Worm (Caenorhabditis elegans) whole organism, mixed stage, embryonic: ENCODE data around the gene ttr-35.

Experiments
- M03D4.4 ChIP-seq: sonication (generic microtip); optimal IDR thresholded peaks from 2 replicates; lab custom pipeline; 2017; ENCODE audit warnings: mild to moderate bottlenecking, missing genetic modification characterization, missing compliant biosample characterization
- bed-3 ChIP-seq: fragments of 200-800 bp; sonication (Bioruptor generic); optimal IDR thresholded peaks from 3 replicates; lab custom pipeline; 2018; ENCODE audit warnings: mild to moderate bottlenecking, missing genetic modification characterization, moderate library complexity, missing compliant biosample characterization
- blmp-1 ChIP-seq: fragments of 150-350 bp; optimal IDR thresholded peaks from 2 replicates; lab custom pipeline; 2014; ENCODE audit warnings: missing biosample characterization, missing genetic modification characterization
- ceh-39 ChIP-seq: fragments of 150-350 bp; optimal IDR thresholded peaks from 2 replicates; lab custom pipeline; 2014; ENCODE audit warnings: missing biosample characterization, missing genetic modification characterization
- ceh-43 ChIP-seq: fragments of 200-800 bp; sonication (Bioruptor generic); optimal IDR thresholded peaks from 2 replicates; lab custom pipeline; 2018; ENCODE audit warnings: mild to moderate bottlenecking, missing genetic modification characterization, moderate library complexity, missing compliant biosample characterization
- ceh-83 ChIP-seq: fragments of 200-800 bp; sonication (Bioruptor generic); optimal IDR thresholded peaks from 2 replicates; lab custom pipeline; 2018; ENCODE audit warnings: mild to moderate bottlenecking, missing genetic modification characterization, missing compliant biosample characterization
- cnd-1 ChIP-seq: fragments of 200-800 bp; sonication (Bioruptor generic); optimal IDR thresholded peaks from 2 replicates; lab custom pipeline; 2018; ENCODE audit warnings: mild to moderate bottlenecking, missing genetic modification characterization, missing compliant biosample characterization
- drap-1 ChIP-seq: fragments of 200-800 bp; sonication (Bioruptor generic); optimal IDR thresholded peaks from 3 replicates; lab custom pipeline; 2018; ENCODE audit warnings: mild to moderate bottlenecking, missing genetic modification characterization, missing compliant biosample characterization
- elt-1 ChIP-seq: sonication (generic microtip); optimal IDR thresholded peaks from 2 replicates; lab custom pipeline; 2017; ENCODE audit warnings: missing genetic modification characterization, mild to moderate bottlenecking, missing compliant biosample characterization, antibody characterized with exemption, moderate library complexity, borderline replicate concordance; ENCODE audit not compliant: insufficient read depth
- elt-3 ChIP-seq: fragments of 150-350 bp; optimal IDR thresholded peaks from 2 replicates; lab custom pipeline; 2014; ENCODE audit warnings: missing biosample characterization, missing genetic modification characterization
- flh-1 ChIP-seq: fragments of 200-800 bp; sonication (Bioruptor generic); optimal IDR thresholded peaks from 2 replicates; lab custom pipeline; 2018; ENCODE audit warnings: mild to moderate bottlenecking, missing genetic modification characterization, moderate library complexity, missing compliant biosample characterization
- ham-2 ChIP-seq: fragments of 200-800 bp; sonication (Bioruptor generic); optimal IDR thresholded peaks from 2 replicates; lab custom pipeline; 2018; ENCODE audit warnings: mild to moderate bottlenecking, missing genetic modification characterization, missing compliant biosample characterization
- hlh-1 ChIP-seq: fragments of 150-350 bp; optimal IDR thresholded peaks from 2 replicates; lab custom pipeline; 2014; ENCODE audit warnings: missing biosample characterization, missing genetic modification reagents, missing genetic modification characterization
- lin-13 ChIP-seq: fragments of 150-350 bp; optimal IDR thresholded peaks from 2 replicates; lab custom pipeline; 2014; ENCODE audit warnings: missing biosample characterization, missing genetic modification characterization
- lin-32 ChIP-seq: fragments of 200-800 bp; sonication (Bioruptor generic); optimal IDR thresholded peaks from 2 replicates; lab custom pipeline; 2018; ENCODE audit warnings: mild to moderate bottlenecking, missing genetic modification characterization, missing compliant biosample characterization
- lsy-2 ChIP-seq: fragments of 150-350 bp; optimal IDR thresholded peaks from 2 replicates; lab custom pipeline; 2014; ENCODE audit warnings: missing biosample characterization, missing genetic modification characterization
- mab-5 ChIP-seq: fragments of 150-350 bp; optimal IDR thresholded peaks from 2 replicates; lab custom pipeline; 2014; ENCODE audit warnings: missing biosample characterization, missing genetic modification characterization
- mep-1 ChIP-seq: fragments of 150-350 bp; optimal IDR thresholded peaks from 2 replicates; lab custom pipeline; 2017; ENCODE audit warnings: missing biosample characterization, missing genetic modification reagents, missing genetic modification characterization, inconsistent platforms
- mls-2 ChIP-seq: sonication (generic microtip); optimal IDR thresholded peaks from 2 replicates; lab custom pipeline; 2016; ENCODE audit warnings: mild to moderate bottlenecking, missing genetic modification characterization, moderate library complexity, missing compliant biosample characterization
- nhr-12 ChIP-seq: fragments of 150-350 bp; optimal IDR thresholded peaks from 2 replicates; lab custom pipeline; 2014; ENCODE audit warnings: missing biosample characterization, missing genetic modification characterization
- nhr-2 ChIP-seq: fragments of 150-350 bp; optimal IDR thresholded peaks from 2 replicates; lab custom pipeline; 2014; ENCODE audit warnings: missing biosample characterization, missing genetic modification characterization
- nhr-28 ChIP-seq: fragments of 150-350 bp; optimal IDR thresholded peaks from 2 replicates; lab custom pipeline; 2014; ENCODE audit warnings: missing biosample characterization, missing genetic modification characterization
- nhr-76 ChIP-seq: sonication (generic microtip); optimal IDR thresholded peaks from 2 replicates; lab custom pipeline; 2017; ENCODE audit warnings: missing biosample characterization, missing genetic modification characterization
- pha-4 ChIP-seq: fragments of 150-350 bp; optimal IDR thresholded peaks from 2 replicates; lab custom pipeline; 2018; ENCODE audit warnings: missing biosample characterization, missing genetic modification reagents, missing genetic modification characterization
- sem-2 ChIP-seq: fragments of 200-800 bp; sonication (Bioruptor generic); optimal IDR thresholded peaks from 2 replicates; lab custom pipeline; 2018; ENCODE audit warnings: mild to moderate bottlenecking, missing genetic modification characterization, missing compliant biosample characterization
- snpc-4 ChIP-seq: fragments of 150-350 bp; optimal IDR thresholded peaks from 2 replicates; lab custom pipeline; 2014; ENCODE audit warnings: missing biosample characterization, missing genetic modification characterization
- sptf-1 ChIP-seq: sonication (generic microtip); optimal IDR thresholded peaks from 2 replicates; lab custom pipeline; 2017; ENCODE audit warnings: mild to moderate bottlenecking, missing genetic modification characterization, moderate library complexity, missing compliant biosample characterization
- tbx-8 ChIP-seq: fragments of 200-800 bp; sonication (Bioruptor generic); optimal IDR thresholded peaks from 2 replicates; lab custom pipeline; 2018; ENCODE audit warnings: mild to moderate bottlenecking, missing genetic modification characterization, moderate library complexity, missing compliant biosample characterization
- unc-39 ChIP-seq: fragments of 150-350 bp; optimal IDR thresholded peaks from 2 replicates; lab custom pipeline; 2014; ENCODE audit warnings: missing biosample characterization, missing genetic modification characterization
- ztf-11 ChIP-seq: fragments of 150-350 bp; optimal IDR thresholded peaks from 2 replicates; lab custom pipeline; 2014; ENCODE audit warnings: missing biosample characterization, missing genetic modification characterization

ttr-35 gene

ce11 chrX:6514466-6514865 is 2.4 kb downstream of the ttr-35 start:
- TF ChIP-seq elt-3 (peak; percentile 65), lsy-2 (tag; lab: Kevin White, UChicago) (no peak), mab-5 (tag; lab: Kevin White, UChicago) (no peak), unc-39 (tag; lab: Kevin White, UChicago) (no peak), hlh-1 (tag; lab: Kevin White, UChicago) (no peak)
- TF ChIP-seq, all 35 proteins: peak for 1

ce11 chrX:6515267-6515666 is 3.2 kb downstream of the ttr-35 start:
- TF ChIP-seq M03D4.4 (tag; lab: Kevin White, UChicago) = no peak
- TF ChIP-seq elt-3 = no peak
- TF ChIP-seq ham-2 = peak; percentile 61
- peak; percentile 90 for TF ChIP-seq blmp-1 (tag; lab: Kevin White, UChicago)
- TF ChIP-seq ceh-43 (GFP tag; lab: Kevin White, UChicago) = no peak
- no peak for TF ChIP-seq mab-5 (tag; lab: Kevin White, UChicago)

ce11 chrX:6517025-6517770 is 5.1 kb downstream of the ttr-35 start:
- TF ChIP-seq blmp-1 (tag; lab: Kevin White, UChicago) = no peak
- no peak for TF ChIP-seq flh-1 (GFP tag; lab: Kevin White, UChicago)
- TF ChIP-seq mep-1 (tag; lab: Kevin White, UChicago) = no peak
- no peak for TF ChIP-seq lin-32 (GFP tag; lab: Kevin White, UChicago)
- TF ChIP-seq snpc-4 = no peak
- TF ChIP-seq unc-39 (tag; lab: Kevin White, UChicago) = no peak
- no peak for TF ChIP-seq tbx-8 (GFP tag; lab: Kevin White, UChicago)
- TF ChIP-seq sem-2 (GFP tag; lab: Kevin White, UChicago) = no peak
- TF ChIP-seq drap-1 (GFP tag; lab: Kevin White, UChicago) = no peak
- TF ChIP-seq nhr-2 (tag; lab: Kevin White, UChicago) = no peak
- no peak for TF ChIP-seq ceh-83
- no peak for TF ChIP-seq lin-13 (tag; lab: Kevin White, UChicago)
- no peak for TF ChIP-seq pha-4 (tag; lab: Kevin White, UChicago)
- TF ChIP-seq ztf-11 = no peak
- no peak for TF ChIP-seq nhr-28 (tag; lab: Kevin White, UChicago)
- no peak for TF ChIP-seq elt-3
- TF ChIP-seq bed-3 (GFP tag; lab: Kevin White, UChicago) = no peak
- TF ChIP-seq sptf-1 = no peak
- TF ChIP-seq mls-2 (tag; lab: Kevin White, UChicago) = no peak

ce11 chrX:6518537-6518936 is 6.5 kb downstream of the ttr-35 start, which contains the start of gene ets-4:
ets-4 (plus strand) TSS chrX:6518883.
- no peak for TF ChIP-seq ztf-11

ce11 chrX:6519473-6519872 is 7.4 kb downstream of the ttr-35 start:
- TF ChIP-seq bed-3 (GFP tag; lab: Kevin White, UChicago) = no peak
- no peak for TF ChIP-seq ceh-39 (tag; lab: Kevin White, UChicago)
- no peak for TF ChIP-seq elt-1 (tag; lab: Kevin White, UChicago)
- no peak for TF ChIP-seq cnd-1 (tag; lab: Kevin White, UChicago)
- TF ChIP-seq ceh-83 = no peak
- no peak for TF ChIP-seq lin-13 (tag; lab: Kevin White, UChicago)
- no peak for TF ChIP-seq nhr-76 (tag; lab: Kevin White, UChicago)
- TF ChIP-seq blmp-1 (tag; lab: Kevin White, UChicago) = no peak
- no peak for TF ChIP-seq mep-1 (tag; lab: Kevin White, UChicago)
- TF ChIP-seq sptf-1 = no peak
- no peak for TF ChIP-seq hlh-1 (tag; lab: Kevin White, UChicago)

- TF ChIP-seq nhr-12 = no peak
- no peak for TF ChIP-seq flh-1 (GFP tag; lab: Kevin White, UChicago)
- TF ChIP-seq blmp-1 (tag; lab: Kevin White, UChicago) = peak; percentile 30
- no peak for TF ChIP-seq ceh-83
These were observed 7.9 kb downstream of the ttr-35 start for ce11 chrX:6519946-6520345.
